Fruit fly (Drosophila melanogaster) whole organism, embryonic: Measurements from ENCODE around the gene Uck.

Source experiments
- Blimp-1 ChIP-seq: fragments of 200-800 bp; sonication (Bioruptor generic); optimal IDR thresholded peaks from 3 replicates; lab custom pipeline; 2018; ENCODE audit warnings: missing biosample characterization, missing genetic modification characterization, mild to moderate bottlenecking, moderate library complexity, missing genetic modification reagents
- CG12769 ChIP-seq: fragments of 200-800 bp; sonication (Bioruptor generic); optimal IDR thresholded peaks from 2 replicates; lab custom pipeline; 2019; ENCODE audit warnings: missing biosample characterization, mild to moderate bottlenecking, missing genetic modification characterization, moderate library complexity
- CG1602 ChIP-seq: fragments of 200-800 bp; sonication (Bioruptor generic); optimal IDR thresholded peaks from 3 replicates; lab custom pipeline; 2016; ENCODE audit warnings: missing biosample characterization, missing genetic modification characterization
- CG17328 ChIP-seq: fragments of 200-800 bp; sonication (Bioruptor generic); IDR thresholded peaks from 2 replicates; pipeline ENCODE4 v1.3.6; 2022; ENCODE audit warnings: missing biosample characterization, missing genetic modification characterization
- CG17359 ChIP-seq: fragments of 200-800 bp; sonication (Bioruptor generic); optimal IDR thresholded peaks from 3 replicates; lab custom pipeline; 2018; ENCODE audit warnings: missing biosample characterization, mild to moderate bottlenecking, missing genetic modification characterization, moderate library complexity
- CG17361 ChIP-seq: fragments of 200-800 bp; sonication (Bioruptor generic); IDR thresholded peaks from 3 replicates; pipeline ENCODE4 v1.3.6; 2022; ENCODE audit warnings: missing biosample characterization, missing genetic modification characterization
- CG18011 ChIP-seq: fragments of 200-800 bp; sonication (Bioruptor generic); optimal IDR thresholded peaks from 2 replicates; lab custom pipeline; 2017; ENCODE audit warnings: missing biosample characterization, missing genetic modification characterization, mild to moderate bottlenecking, moderate library complexity, missing genotype
- CG2202 ChIP-seq: fragments of 200-800 bp; sonication (Bioruptor generic); optimal IDR thresholded peaks from 2 replicates; lab custom pipeline; 2018; ENCODE audit warnings: missing biosample characterization, mild to moderate bottlenecking, missing genetic modification characterization
- CG30403 ChIP-seq: fragments of 200-800 bp; sonication (Bioruptor generic); optimal IDR thresholded peaks from 3 replicates; lab custom pipeline; 2016; ENCODE audit warnings: missing biosample characterization, missing genetic modification characterization
- CG3847 ChIP-seq: fragments of 200-800 bp; sonication (Bioruptor generic); IDR thresholded peaks from 2 replicates; pipeline ENCODE4 v1.3.6; 2022; ENCODE audit warnings: missing biosample characterization, missing genetic modification characterization
- CG3995 ChIP-seq: fragments of 200-800 bp; sonication (Bioruptor generic); optimal IDR thresholded peaks from 3 replicates; lab custom pipeline; 2016; ENCODE audit warnings: missing biosample characterization, missing genetic modification characterization
- CG4360 ChIP-seq: fragments of 200-800 bp; sonication (Bioruptor generic); IDR thresholded peaks from 2 replicates; pipeline ENCODE4 v1.3.6; 2022; ENCODE audit warnings: missing biosample characterization, missing genetic modification characterization
- CG6654 ChIP-seq: fragments of 200-800 bp; sonication (Bioruptor generic); optimal IDR thresholded peaks from 2 replicates; lab custom pipeline; 2017; ENCODE audit warnings: missing biosample characterization, mild to moderate bottlenecking, missing genetic modification characterization
- CG6854 ChIP-seq: fragments of 200-800 bp; sonication (Bioruptor generic); optimal IDR thresholded peaks from 3 replicates; lab custom pipeline; 2017; ENCODE audit warnings: missing biosample characterization, mild to moderate bottlenecking, missing genetic modification characterization
- CG7556 ChIP-seq: fragments of 200-800 bp; sonication (Bioruptor generic); optimal IDR thresholded peaks from 2 replicates; lab custom pipeline; 2017; ENCODE audit warnings: missing biosample characterization, mild to moderate bottlenecking, missing genetic modification characterization
- CG7745 ChIP-seq: fragments of 200-800 bp; sonication (Bioruptor generic); optimal IDR thresholded peaks from 2 replicates; lab custom pipeline; 2018; ENCODE audit warnings: missing biosample characterization, mild to moderate bottlenecking, missing genetic modification characterization, moderate library complexity
- CG8388 ChIP-seq: fragments of 200-800 bp; sonication (Bioruptor generic); optimal IDR thresholded peaks from 2 replicates; lab custom pipeline; 2019; ENCODE audit warnings: missing biosample characterization, mild to moderate bottlenecking, missing genetic modification characterization, moderate library complexity
- CG8924 ChIP-seq: fragments of 200-800 bp; optimal IDR thresholded peaks from 3 replicates; lab custom pipeline; 2019; ENCODE audit warnings: missing biosample characterization, mild to moderate bottlenecking, missing genetic modification characterization, moderate library complexity
- CG9609 ChIP-seq: fragments of 200-800 bp; sonication (Bioruptor generic); optimal IDR thresholded peaks from 3 replicates; lab custom pipeline; 2016; ENCODE audit warnings: missing biosample characterization, missing genetic modification characterization
- CG9727 ChIP-seq: fragments of 200-800 bp; sonication (Bioruptor generic); optimal IDR thresholded peaks from 3 replicates; lab custom pipeline; 2017; ENCODE audit warnings: missing biosample characterization, mild to moderate bottlenecking, missing genetic modification characterization
- D19B ChIP-seq: fragments of 200-800 bp; sonication (Bioruptor generic); optimal IDR thresholded peaks from 2 replicates; lab custom pipeline; 2017; ENCODE audit warnings: missing biosample characterization, mild to moderate bottlenecking, missing genetic modification characterization
- Drgx ChIP-seq: fragments of 200-800 bp; sonication (Bioruptor generic); IDR thresholded peaks from 2 replicates; pipeline ENCODE4 v1.3.6; 2022; ENCODE audit warnings: missing biosample characterization, missing genetic modification characterization
- Ets65A ChIP-seq: fragments of 200-800 bp; sonication (Bioruptor generic); peaks from one replicate; lab custom pipeline; 2016; ENCODE audit warnings: missing biosample characterization, missing genetic modification characterization
- HLH3B ChIP-seq: fragments of 200-800 bp; sonication (Bioruptor generic); IDR thresholded peaks from 2 replicates; pipeline ENCODE4 v1.3.6; 2022; ENCODE audit warnings: missing biosample characterization, missing genetic modification characterization
- Hey ChIP-seq: fragments of 200-800 bp; sonication (Bioruptor generic); optimal IDR thresholded peaks from 3 replicates; lab custom pipeline; 2018; ENCODE audit warnings: missing biosample characterization, mild to moderate bottlenecking, missing genetic modification characterization
- HmgZ ChIP-seq: fragments of 200-800 bp; sonication (Bioruptor generic); optimal IDR thresholded peaks from 2 replicates; lab custom pipeline; 2018; ENCODE audit warnings: missing biosample characterization, mild to moderate bottlenecking, missing genetic modification characterization
- Hr78 ChIP-seq, 2 experiments: fragments of 200-800 bp in 1 of 2; fragments of >200 bp in 1 of 2; sonication (Bioruptor generic) in 1 of 2; optimal IDR thresholded peaks; 2 replicates each; lab custom pipeline; 2017 to 2019; ENCODE audit warnings: missing biosample characterization in 2 of 2, missing genetic modification characterization in 2 of 2, mild to moderate bottlenecking in 1 of 2, moderate library complexity in 1 of 2
- Lhr ChIP-seq: fragments of 200-800 bp; sonication (Bioruptor generic); optimal IDR thresholded peaks from 3 replicates; lab custom pipeline; 2017; ENCODE audit warnings: mild to moderate bottlenecking, missing biosample characterization, missing genetic modification reagents, missing genetic modification characterization
- MESR4 ChIP-seq: fragments of 200-800 bp; sonication (Bioruptor generic); optimal IDR thresholded peaks from 2 replicates; lab custom pipeline; 2018; ENCODE audit warnings: missing biosample characterization, mild to moderate bottlenecking, missing genetic modification characterization, moderate library complexity
- Sin3A ChIP-seq: fragments of >200 bp; optimal IDR thresholded peaks from 2 replicates; lab custom pipeline; 2018
- Sox100B ChIP-seq: fragments of 200-800 bp; sonication (Bioruptor generic); optimal IDR thresholded peaks from 3 replicates; lab custom pipeline; 2018; ENCODE audit warnings: missing biosample characterization, mild to moderate bottlenecking, missing genetic modification characterization
- Spps ChIP-seq: fragments of 200-800 bp; sonication (Bioruptor generic); optimal IDR thresholded peaks from 2 replicates; lab custom pipeline; 2018; ENCODE audit warnings: missing biosample characterization, mild to moderate bottlenecking, missing genetic modification characterization
- aop ChIP-seq: fragments of 200-800 bp; sonication (Bioruptor generic); IDR thresholded peaks from 2 replicates; pipeline ENCODE4 v1.3.6; 2022; ENCODE audit warnings: missing biosample characterization, missing genetic modification characterization
- az2 ChIP-seq: fragments of 200-800 bp; sonication (Bioruptor generic); optimal IDR thresholded peaks from 3 replicates; lab custom pipeline; 2016; ENCODE audit warnings: missing biosample characterization, missing genetic modification characterization
- cg ChIP-seq: fragments of 200-800 bp; sonication (Bioruptor generic); optimal IDR thresholded peaks from 3 replicates; lab custom pipeline; 2019; ENCODE audit warnings: missing biosample characterization, mild to moderate bottlenecking, missing genetic modification characterization, moderate library complexity
- chinmo ChIP-seq: fragments of 200-800 bp; sonication (Bioruptor generic); IDR thresholded peaks from 4 replicates; pipeline ENCODE4 v1.3.6; 2022; ENCODE audit warnings: missing biosample characterization, missing genetic modification characterization; ENCODE audit not compliant: partially characterized antibody
- crol ChIP-seq: fragments of 200-800 bp; sonication (Bioruptor generic); IDR thresholded peaks from 2 replicates; pipeline ENCODE4 v1.3.6; 2022; ENCODE audit warnings: missing biosample characterization, missing genetic modification characterization
- ewg ChIP-seq: fragments of 200-800 bp; sonication (Bioruptor generic); optimal IDR thresholded peaks from 3 replicates; lab custom pipeline; 2017; ENCODE audit warnings: mild to moderate bottlenecking, missing biosample characterization, missing genetic modification reagents, missing genetic modification characterization
- ftz-f1 ChIP-seq: fragments of 200-800 bp; sonication (Bioruptor generic); optimal IDR thresholded peaks from 2 replicates; lab custom pipeline; 2016; ENCODE audit warnings: missing biosample characterization, missing genetic modification characterization
- gsb-n ChIP-seq: fragments of 200-800 bp; sonication (Bioruptor generic); optimal IDR thresholded peaks from 3 replicates; lab custom pipeline; 2018; ENCODE audit warnings: missing biosample characterization, mild to moderate bottlenecking, missing genetic modification characterization
- jing ChIP-seq: fragments of 200-800 bp; sonication (Bioruptor generic); optimal IDR thresholded peaks from 2 replicates; lab custom pipeline; 2018; ENCODE audit warnings: missing biosample characterization, mild to moderate bottlenecking, missing genetic modification characterization
- seq ChIP-seq: fragments of 200-800 bp; sonication (Bioruptor generic); IDR thresholded peaks from 2 replicates; pipeline ENCODE4 v1.3.6; 2022; ENCODE audit warnings: missing biosample characterization, missing genetic modification characterization
- sim ChIP-seq: fragments of 200-800 bp; sonication (Bioruptor generic); IDR thresholded peaks from 2 replicates; pipeline ENCODE4 v1.3.6; 2022; ENCODE audit warnings: missing biosample characterization, missing genetic modification characterization
- slp2 ChIP-seq: fragments of 200-800 bp; sonication (Bioruptor generic); optimal IDR thresholded peaks from 2 replicates; lab custom pipeline; 2016; ENCODE audit warnings: missing biosample characterization, missing genetic modification characterization
- so ChIP-seq: fragments of 200-800 bp; sonication (Bioruptor generic); IDR thresholded peaks from 3 replicates; pipeline ENCODE4 v1.3.6; 2022; ENCODE audit warnings: missing biosample characterization, missing genetic modification characterization
- tgo ChIP-seq: fragments of 200-800 bp; sonication (Bioruptor generic); IDR thresholded peaks from 3 replicates; pipeline ENCODE4 v1.3.6; 2022; ENCODE audit warnings: missing biosample characterization, missing genetic modification characterization
- tll ChIP-seq, 2 experiments: fragments of 200-800 bp in 1 of 2; fragments of >200 bp in 1 of 2; sonication (Bioruptor generic) in 1 of 2; optimal IDR thresholded peaks; 2 replicates each; lab custom pipeline; 2017 to 2019; ENCODE audit warnings: missing biosample characterization in 2 of 2, missing genetic modification characterization in 2 of 2, mild to moderate bottlenecking in 1 of 2, moderate library complexity in 1 of 2
- tup ChIP-seq: fragments of 200-800 bp; sonication (Bioruptor generic); optimal IDR thresholded peaks from 2 replicates; lab custom pipeline; 2016; ENCODE audit warnings: missing biosample characterization, mild to moderate bottlenecking, missing genetic modification characterization, moderate library complexity
- usp ChIP-seq: fragments of >200 bp; optimal IDR thresholded peaks from 2 replicates; lab custom pipeline; 2017; ENCODE audit warnings: missing biosample characterization, missing genetic modification characterization

Gene Uck

dm6 chr3R:24259278-24260040 lies 30.5 kb upstream of the Uck start (continued):
- TF ChIP-seq jing (GFP tag; lab: Kevin White, UChicago) (peak; percentile 83), Sin3A (lab: Kevin White, UChicago) (no peak), CG12769 (tag; lab: Kevin White, UChicago) (peak; percentile 96), tup (GFP tag; lab: Kevin White, UChicago) (peak; percentile 86), CG2202 (peak; percentile 60), az2 (GFP tag; lab: Kevin White, UChicago) (peak; percentile 88), seq (GFP tag; lab: Robert Waterston, UW) (no peak; the same call in 1 of the 2 replicates), Spps (tag; lab: Kevin White, UChicago) (peak; percentile 74), tgo (GFP tag; lab: Robert Waterston, UW) (peak; percentile 87), CG17359 (tag; lab: Kevin White, UChicago) (peak; percentile 90), CG6854 (GFP tag; lab: Kevin White, UChicago) (peak; percentile 79), HmgZ (peak; percentile 91), slp2 (GFP tag; lab: Kevin White, UChicago) (peak; percentile 84), usp (no peak), HLH3B (GFP tag; lab: Robert Waterston, UW) (peak; percentile 90), ewg (GFP tag; lab: Kevin White, UChicago) (peak; percentile 82), CG3995 (peak; percentile 69), chinmo (GFP tag; lab: Robert Waterston, UW) (peak; percentile 77; the same call in 2 of the 4 replicates), CG18011 (peak; percentile 66), MESR4 (GFP tag; lab: Kevin White, UChicago) (no peak), CG17328 (GFP tag; lab: Robert Waterston, UW) (peak; percentile 92), CG8924 (tag; lab: Kevin White, UChicago) (peak; percentile 93), Drgx (GFP tag; lab: Robert Waterston, UW) (peak; percentile 93), CG6654 (peak; percentile 80)
- TF ChIP-seq, all 482 proteins: peak for 413

- TF ChIP-seq crol (GFP tag; lab: Robert Waterston, UW) = peak; percentile 47; the same call in 1 of the 2 replicates
- no peak for TF ChIP-seq Hey (tag; lab: Kevin White, UChicago)
- no peak for TF ChIP-seq sim (GFP tag; lab: Robert Waterston, UW)
- TF ChIP-seq CG9609 (GFP tag; lab: Kevin White, UChicago) = peak; percentile 88
- TF ChIP-seq Sox100B (GFP tag; lab: Kevin White, UChicago) = no peak
- TF ChIP-seq CG1602 (GFP tag; lab: Kevin White, UChicago) = no peak
- peak; percentile 96 for TF ChIP-seq Ets65A (GFP tag; lab: Kevin White, UChicago)
- TF ChIP-seq Lhr = peak; percentile 64
- no peak for TF ChIP-seq gsb-n (tag; lab: Kevin White, UChicago)
- TF ChIP-seq Blimp-1 (GFP tag; lab: Kevin White, UChicago) = no peak
- TF ChIP-seq CG17361 = peak; percentile 56; the same call in 1 of the 3 replicates
- TF ChIP-seq CG7556 = peak; percentile 59
- 0 out of 2 replicates have a peak, but pooled peaks have one; percentile 39 for TF ChIP-seq CG4360
- TF ChIP-seq D19B (GFP tag; lab: Kevin White, UChicago) = no peak
- no peak for TF ChIP-seq tll (GFP tag; optimal IDR thresholded peaks at IDR 0.05; lab: Kevin White, UChicago)
- peak; percentile 54 for TF ChIP-seq CG9727 (GFP tag; lab: Kevin White, UChicago)
- peak; percentile 85 for TF ChIP-seq ftz-f1
- no peak for TF ChIP-seq CG8388 (GFP tag; lab: Kevin White, UChicago)
- no peak for TF ChIP-seq CG7745 (tag; lab: Kevin White, UChicago)
- TF ChIP-seq Hr78 (GFP tag; optimal IDR thresholded peaks at IDR 0.05; lab: Kevin White, UChicago) = peak in 1 of 2 experiments; percentile 6
- 0 out of 2 replicates have a peak, but pooled peaks have one; percentile 1 for TF ChIP-seq aop
- peak; percentile 32 for TF ChIP-seq MESR4 (GFP tag; lab: Kevin White, UChicago)
- peak; percentile 7 for TF ChIP-seq CG30403 (GFP tag; lab: Kevin White, UChicago)
- TF ChIP-seq CG3847 = no peak
- TF ChIP-seq cg (GFP tag; lab: Kevin White, UChicago) = no peak
- TF ChIP-seq so (GFP tag; lab: Robert Waterston, UW) = peak; percentile 1; the same call in 1 of the 3 replicates
Observed at dm6 chr3R:24260041-24260379, 30.0 kb upstream of the Uck start.
